Worm (Caenorhabditis elegans) whole organism, L4 larva: Measurements from ENCODE around the gene anoh-1.

ENCODE experiments used
- F26F4.8 ChIP-seq: fragments of 200-800 bp; sonication (Bioruptor generic); conservative IDR thresholded peaks from 2 replicates; pipeline ENCODE4 v1.3.6; 2022; ENCODE audit warnings: missing genetic modification characterization, missing compliant biosample characterization
- F49E8.2 ChIP-seq: sonication (generic microtip); optimal IDR thresholded peaks from 2 replicates; lab custom pipeline; 2016; ENCODE audit warnings: missing compliant biosample characterization, mild to moderate bottlenecking, missing genetic modification characterization, borderline replicate concordance
- R02D3.7 ChIP-seq: fragments of 150-350 bp; sonication (generic microtip); optimal IDR thresholded peaks from 3 replicates; lab custom pipeline; 2014; ENCODE audit warnings: missing biosample characterization, missing genetic modification characterization
- T20F7.1 ChIP-seq: fragments of 200-800 bp; sonication (Bioruptor generic); optimal IDR thresholded peaks from 2 replicates; lab custom pipeline; 2018; ENCODE audit warnings: mild to moderate bottlenecking, missing genetic modification characterization, missing compliant biosample characterization
- T26A8.4 ChIP-seq: fragments of 200-800 bp; sonication (Bioruptor generic); IDR thresholded peaks from 2 replicates; pipeline ENCODE4 v1.3.6; 2022; ENCODE audit warnings: missing genetic modification characterization, missing compliant biosample characterization
- Y105C5A.15 ChIP-seq: fragments of 200-800 bp; sonication (Bioruptor generic); IDR thresholded peaks from 2 replicates; pipeline ENCODE4 v1.3.6; 2022; ENCODE audit warnings: missing genetic modification characterization, missing compliant biosample characterization
- Y5F2A.4 ChIP-seq: fragments of 200-800 bp; sonication (Bioruptor generic); optimal IDR thresholded peaks from 2 replicates; lab custom pipeline; 2018; ENCODE audit warnings: mild to moderate bottlenecking, missing genetic modification characterization, missing compliant biosample characterization
- Y75B8A.6 ChIP-seq: fragments of 200-800 bp; sonication (Bioruptor generic); IDR thresholded peaks from 2 replicates; pipeline ENCODE4 v1.3.6; 2022; ENCODE audit warnings: missing genetic modification reagents, missing genetic modification characterization, missing compliant biosample characterization
- ZK337.2 ChIP-seq: fragments of 200-800 bp; sonication (Bioruptor generic); IDR thresholded peaks from 2 replicates; pipeline ENCODE4 v1.3.6; 2022; ENCODE audit warnings: missing genetic modification reagents, missing genetic modification characterization, missing compliant biosample characterization
- ZK546.5 ChIP-seq, 2 experiments: sonication (generic microtip); optimal IDR thresholded peaks; 2 replicates each; lab custom pipeline; 2017; ENCODE audit warnings: missing biosample characterization in 2 of 2, missing genetic modification characterization in 2 of 2
- aly-2 ChIP-seq: sonication (generic microtip); optimal IDR thresholded peaks from 2 replicates; lab custom pipeline; 2018; ENCODE audit warnings: missing biosample characterization, missing genetic modification characterization
- arid-1 ChIP-seq: fragments of 200-800 bp; sonication (Bioruptor generic); conservative IDR thresholded peaks from 2 replicates; pipeline ENCODE4 v1.3.6; 2022; ENCODE audit warnings: missing genetic modification reagents, missing genetic modification characterization, missing compliant biosample characterization
- attf-4 ChIP-seq: sonication (generic microtip); optimal IDR thresholded peaks from 3 replicates; lab custom pipeline; 2017; ENCODE audit warnings: missing biosample characterization, missing genetic modification characterization
- ces-1 ChIP-seq: fragments of 150-350 bp; sonication (generic microtip); optimal IDR thresholded peaks from 4 replicates; lab custom pipeline; 2014; ENCODE audit warnings: missing biosample characterization, missing genetic modification reagents, missing genetic modification characterization
- ctbp-1 ChIP-seq: fragments of 200-800 bp; sonication (Bioruptor generic); IDR thresholded peaks from 2 replicates; pipeline ENCODE4 v1.3.6; 2022; ENCODE audit warnings: missing genetic modification reagents, missing genetic modification characterization, missing compliant biosample characterization
- daf-16 ChIP-seq, 3 experiments: sonication (generic microtip); optimal IDR thresholded peaks; 2 replicates each; lab custom pipeline; 2016 to 2017; ENCODE audit warnings: missing genetic modification characterization in 3 of 3, missing genetic modification reagents in 3 of 3, mild to moderate bottlenecking in 2 of 3, missing compliant biosample characterization in 2 of 3, missing biosample characterization in 1 of 3, moderate library complexity in 1 of 3
- daf-19 ChIP-seq: fragments of 200-800 bp; sonication (Bioruptor generic); conservative IDR thresholded peaks from 2 replicates; pipeline ENCODE4 v1.3.6; 2022; ENCODE audit warnings: missing genetic modification characterization, missing compliant biosample characterization
- dmd-8 ChIP-seq: fragments of 200-800 bp; sonication (Bioruptor generic); IDR thresholded peaks from 2 replicates; pipeline ENCODE4 v1.3.6; 2022; ENCODE audit warnings: missing genetic modification characterization, missing compliant biosample characterization
- dmd-9 ChIP-seq: fragments of 200-800 bp; sonication (Bioruptor generic); IDR thresholded peaks from 2 replicates; pipeline ENCODE4 v1.3.6; 2022; ENCODE audit warnings: missing genetic modification reagents, missing genetic modification characterization, missing compliant biosample characterization
- egl-27 ChIP-seq: sonication (generic microtip); optimal IDR thresholded peaks from 3 replicates; lab custom pipeline; 2017; ENCODE audit warnings: missing biosample characterization, missing genetic modification reagents, missing genetic modification characterization
- gei-8 ChIP-seq: fragments of 200-800 bp; sonication (Bioruptor generic); optimal IDR thresholded peaks from 2 replicates; lab custom pipeline; 2018; ENCODE audit warnings: mild to moderate bottlenecking, missing genetic modification characterization, missing compliant biosample characterization
- hif-1 ChIP-seq, 2 experiments: sonication (generic microtip); optimal IDR thresholded peaks; 2 replicates each; lab custom pipeline; 2016 to 2017; ENCODE audit warnings: missing compliant biosample characterization in 2 of 2, missing genetic modification characterization in 2 of 2, missing genetic modification reagents in 2 of 2, missing genotype in 2 of 2, mild to moderate bottlenecking in 1 of 2
- hlh-30 ChIP-seq: sonication (generic microtip); optimal IDR thresholded peaks from 2 replicates; lab custom pipeline; 2017; ENCODE audit warnings: antibody characterized with exemption, mild to moderate bottlenecking, missing genetic modification characterization, missing compliant biosample characterization; ENCODE audit not compliant: insufficient read depth
- lin-13 ChIP-seq: fragments of 150-350 bp; optimal IDR thresholded peaks from 2 replicates; lab custom pipeline; 2014; ENCODE audit warnings: missing biosample characterization, missing genetic modification reagents, missing genetic modification characterization
- lin-38 ChIP-seq: fragments of 200-800 bp; sonication (Bioruptor generic); IDR thresholded peaks from 2 replicates; pipeline ENCODE4 v1.3.6; 2022; ENCODE audit warnings: missing genetic modification reagents, missing genetic modification characterization, missing compliant biosample characterization
- lir-3 ChIP-seq: sonication (generic microtip); optimal IDR thresholded peaks from 2 replicates; lab custom pipeline; 2016; ENCODE audit warnings: mild to moderate bottlenecking, missing genetic modification characterization, missing compliant biosample characterization
- madf-9 ChIP-seq: fragments of 200-800 bp; sonication (Bioruptor generic); conservative IDR thresholded peaks from 2 replicates; pipeline ENCODE4 v1.3.6; 2022; ENCODE audit warnings: missing genetic modification reagents, missing genetic modification characterization, missing compliant biosample characterization
- mdt-29 ChIP-seq: fragments of 200-800 bp; sonication (Bioruptor generic); IDR thresholded peaks from 2 replicates; pipeline ENCODE4 v1.3.6; 2022; ENCODE audit warnings: missing genetic modification reagents, missing genetic modification characterization, missing compliant biosample characterization
- mep-1 ChIP-seq: fragments of 150-350 bp; sonication (generic microtip); optimal IDR thresholded peaks from 3 replicates; lab custom pipeline; 2014; ENCODE audit warnings: missing biosample characterization, missing genetic modification characterization
- mes-2 ChIP-seq: sonication (generic microtip); optimal IDR thresholded peaks from 2 replicates; lab custom pipeline; 2016; ENCODE audit warnings: missing genotype, mild to moderate bottlenecking, missing genetic modification characterization, missing compliant biosample characterization; ENCODE audit not compliant: poor library complexity, severe bottlenecking
- nhr-11 ChIP-seq: fragments of 150-350 bp; optimal IDR thresholded peaks from 2 replicates; lab custom pipeline; 2014; ENCODE audit warnings: missing biosample characterization, missing genetic modification characterization
- nhr-111 ChIP-seq: fragments of 200-800 bp; sonication (Bioruptor generic); optimal IDR thresholded peaks from 2 replicates; lab custom pipeline; 2018; ENCODE audit warnings: mild to moderate bottlenecking, missing genetic modification characterization, missing compliant biosample characterization
- nhr-237 ChIP-seq: sonication (generic microtip); optimal IDR thresholded peaks from 2 replicates; lab custom pipeline; 2017; ENCODE audit warnings: missing biosample characterization, missing genetic modification characterization
- nhr-48 ChIP-seq: sonication (generic microtip); optimal IDR thresholded peaks from 2 replicates; lab custom pipeline; 2016; ENCODE audit warnings: mild to moderate bottlenecking, missing genetic modification characterization, missing compliant biosample characterization
- nhr-76 ChIP-seq: fragments of 150-350 bp; optimal IDR thresholded peaks from 2 replicates; lab custom pipeline; 2014; ENCODE audit warnings: missing biosample characterization, missing genetic modification characterization
- pha-4 ChIP-seq, 2 experiments: fragments of 150-350 bp in 1 of 2; fragments of 200-800 bp in 1 of 2; sonication (Bioruptor generic) in 1 of 2; IDR thresholded peaks in 1 of 2; optimal IDR thresholded peaks in 1 of 2; 2 replicates each; pipeline versions ENCODE4 v1.3.6 to Lab custom; 2014 to 2022; ENCODE audit warnings: missing genetic modification characterization in 2 of 2, missing genetic modification reagents in 2 of 2, missing biosample characterization in 1 of 2, missing compliant biosample characterization in 1 of 2
- saeg-2 ChIP-seq: fragments of 200-800 bp; sonication (Bioruptor generic); IDR thresholded peaks from 2 replicates; pipeline ENCODE4 v1.3.6; 2022; ENCODE audit warnings: missing genetic modification reagents, missing genetic modification characterization, missing compliant biosample characterization
- set-16 ChIP-seq: fragments of 200-800 bp; sonication (Bioruptor generic); IDR thresholded peaks from 2 replicates; pipeline ENCODE4 v1.3.6; 2022; ENCODE audit warnings: missing genetic modification reagents, missing genetic modification characterization, missing compliant biosample characterization
- snpc-1.2 ChIP-seq: fragments of 200-800 bp; sonication (Bioruptor generic); IDR thresholded peaks from 2 replicates; pipeline ENCODE4 v1.3.6; 2022; ENCODE audit warnings: missing genetic modification reagents, missing genetic modification characterization, missing compliant biosample characterization
- snpc-4 ChIP-seq: fragments of 150-350 bp; optimal IDR thresholded peaks from 2 replicates; lab custom pipeline; 2014; ENCODE audit warnings: missing biosample characterization, missing genetic modification characterization
- spr-3 ChIP-seq: fragments of 200-800 bp; sonication (Bioruptor generic); optimal IDR thresholded peaks from 2 replicates; lab custom pipeline; 2018; ENCODE audit warnings: mild to moderate bottlenecking, missing genetic modification characterization, missing compliant biosample characterization
- tag-97 ChIP-seq: fragments of 200-800 bp; sonication (Bioruptor generic); IDR thresholded peaks from 2 replicates; pipeline ENCODE4 v1.3.6; 2022; ENCODE audit warnings: missing genetic modification characterization, missing compliant biosample characterization
- unc-130 ChIP-seq: sonication (generic microtip); optimal IDR thresholded peaks from 2 replicates; lab custom pipeline; 2016; ENCODE audit warnings: missing genetic modification reagents, missing genetic modification characterization, missing compliant biosample characterization
- unc-39 ChIP-seq: sonication (generic microtip); optimal IDR thresholded peaks from 2 replicates; lab custom pipeline; 2017; ENCODE audit warnings: missing biosample characterization, missing genetic modification characterization
- vab-7 ChIP-seq: fragments of 200-800 bp; sonication (Bioruptor generic); IDR thresholded peaks from 2 replicates; pipeline ENCODE4 v1.3.6; 2022; ENCODE audit warnings: missing genetic modification reagents, missing genetic modification characterization, missing compliant biosample characterization
- zag-1 ChIP-seq: fragments of 150-350 bp; optimal IDR thresholded peaks from 2 replicates; lab custom pipeline; 2014; ENCODE audit warnings: missing biosample characterization, missing genetic modification characterization
- ztf-11 ChIP-seq: fragments of 150-350 bp; optimal IDR thresholded peaks from 2 replicates; lab custom pipeline; 2014; ENCODE audit warnings: missing biosample characterization, missing genetic modification characterization

Gene anoh-1

DNA sequence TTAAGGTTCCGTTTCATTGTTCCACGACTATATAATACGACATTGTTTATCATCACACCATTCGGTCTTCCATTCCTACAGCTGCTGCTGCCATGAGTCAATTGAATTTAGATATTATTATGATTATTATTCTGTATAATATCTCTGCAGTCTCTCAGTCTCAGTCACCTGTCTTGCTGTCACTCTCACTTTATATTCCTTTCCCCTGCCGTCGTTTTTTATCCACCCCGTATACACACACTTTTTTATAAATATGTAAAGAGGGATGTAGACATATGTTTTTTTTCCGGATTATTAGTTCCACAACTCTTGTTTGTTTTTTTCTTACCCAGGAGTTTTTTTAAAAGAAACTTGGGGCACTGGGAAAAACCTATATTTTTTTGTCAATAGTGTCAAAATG lies 25.9 kb downstream of the anoh-1 start:
- TF ChIP-seq hlh-30 (peak; percentile 17), R02D3.7 (tag; lab: Kevin White, UChicago) (no peak)

ce11 chrIII:13272788-13273187 lies 26.4 kb downstream of the anoh-1 start:
- TF ChIP-seq mes-2 (tag; lab: Kevin White, UChicago) (no peak), egl-27 (tag; lab: Kevin White, UChicago) (no peak), nhr-111 (GFP tag; lab: Kevin White, UChicago) (no peak), unc-130 (GFP tag; lab: Kevin White, UChicago) (no peak), mdt-29 (GFP tag; lab: Robert Waterston, UW) (no peak), snpc-1.2 (GFP tag; lab: Robert Waterston, UW) (no peak), F49E8.2 (tag; lab: Kevin White, UChicago) (no peak), spr-3 (no peak), dmd-9 (no peak), daf-16 (GFP tag; optimal IDR thresholded peaks at IDR 0.05; lab: Kevin White, UChicago) (no peak), daf-16 (tag; optimal IDR thresholded peaks at IDR 0.05; lab: Kevin White, UChicago) (no peak), nhr-48 (tag; lab: Kevin White, UChicago) (no peak), Y5F2A.4 (GFP tag; lab: Kevin White, UChicago) (no peak), ctbp-1 (GFP tag; lab: Robert Waterston, UW) (no peak), Y105C5A.15 (GFP tag; lab: Robert Waterston, UW) (no peak), T26A8.4 (GFP tag; lab: Robert Waterston, UW) (no peak), madf-9 (GFP tag; lab: Robert Waterston, UW) (no peak), saeg-2 (GFP tag; lab: Robert Waterston, UW) (no peak), daf-19 (GFP tag; lab: Robert Waterston, UW) (no peak)

ce11 chrIII:13275784-13276183 lies 29.4 kb downstream of the anoh-1 start:
- TF ChIP-seq arid-1 (no peak), zag-1 (tag; lab: Kevin White, UChicago) (peak; percentile 56), R02D3.7 (tag; lab: Kevin White, UChicago) (no peak), F49E8.2 (tag; lab: Kevin White, UChicago) (no peak), ZK337.2 (0 out of 2 replicates have a peak, but pooled peaks have one; percentile 44), Y75B8A.6 (GFP tag; lab: Robert Waterston, UW) (no peak), F26F4.8 (GFP tag; lab: Robert Waterston, UW) (no peak), nhr-237 (tag; lab: Kevin White, UChicago) (no peak), nhr-11 (peak; percentile 39), gei-8 (GFP tag; lab: Kevin White, UChicago) (no peak), snpc-4 (tag; lab: Kevin White, UChicago) (no peak), ztf-11 (tag; lab: Kevin White, UChicago) (no peak), vab-7 (GFP tag; lab: Robert Waterston, UW) (no peak), snpc-1.2 (GFP tag; lab: Robert Waterston, UW) (no peak), hif-1 (tag; optimal IDR thresholded peaks at IDR 0.05; lab: Kevin White, UChicago) (peak in 1 of 2 experiments; percentile 60), aly-2 (tag; lab: Kevin White, UChicago) (no peak), ces-1 (GFP tag; lab: Kevin White, UChicago) (no peak), daf-19 (GFP tag; lab: Robert Waterston, UW) (no peak), lir-3 (tag; lab: Kevin White, UChicago) (no peak), set-16 (GFP tag; lab: Robert Waterston, UW) (peak; percentile 80), tag-97 (no peak), attf-4 (tag; lab: Kevin White, UChicago) (no peak), ZK546.5 (tag; optimal IDR thresholded peaks at IDR 0.05; lab: Kevin White, UChicago) (no peak), lin-13 (no peak), mep-1 (tag; lab: Kevin White, UChicago) (peak; percentile 74), dmd-8 (GFP tag; lab: Robert Waterston, UW) (no peak), lin-38 (GFP tag; lab: Robert Waterston, UW) (peak; percentile 51), T20F7.1 (no peak), nhr-76 (no peak), pha-4 (GFP tag; IDR thresholded peaks at IDR 0.05; lab: Robert Waterston, UW) (no peak), pha-4 (tag; optimal IDR thresholded peaks at IDR 0.05; lab: Kevin White, UChicago) (no peak), unc-39 (tag; lab: Kevin White, UChicago) (no peak)
